Worm (Caenorhabditis elegans) whole organism, L4/young adult: ENCODE data around the gene F36H9.10.

ENCODE experiments used
- W03F9.2 ChIP-seq: fragments of 150-350 bp; optimal IDR thresholded peaks from 2 replicates; lab custom pipeline; 2014; ENCODE audit warnings: missing biosample characterization, missing genetic modification characterization
- dao-5 ChIP-seq: sonication (generic microtip); optimal IDR thresholded peaks from 2 replicates; lab custom pipeline; 2016; ENCODE audit warnings: missing genotype, missing genetic modification characterization, moderate library complexity, missing compliant biosample characterization
- him-1 ChIP-seq: sonication (generic microtip); optimal IDR thresholded peaks from 2 replicates; lab custom pipeline; 2016; ENCODE audit warnings: missing genotype, missing genetic modification reagents, missing genetic modification characterization, missing compliant biosample characterization

Gene F36H9.10

ce11 chrV:1797900-1798299 lies at the start of gene F36H9.10:
Gene F36H9.10, plus strand, starts transcription at chrV:1798200.
- TF ChIP-seq him-1, result no peak
- no peak for TF ChIP-seq dao-5 (tag; lab: Kevin White, UChicago)
- TF ChIP-seq W03F9.2 (tag; lab: Kevin White, UChicago), result no peak

ce11 chrV:1749053-1749452 lies 48.9 kb upstream of the F36H9.10 start, which contains the start of gene ZK697.8:
Gene ZK697.8, minus strand, starts transcription at chrV:1749153.
- TF ChIP-seq W03F9.2 (tag; lab: Kevin White, UChicago), result no peak
- TF ChIP-seq him-1, result no peak

- no peak for TF ChIP-seq dao-5 (tag; lab: Kevin White, UChicago)
- no peak for TF ChIP-seq him-1
- TF ChIP-seq W03F9.2 (tag; lab: Kevin White, UChicago), result no peak
Measured at ce11 chrV:1751449-1751848, 46.6 kb upstream of the F36H9.10 start, which contains the start of gene srh-199. Gene srh-199, minus strand, starts transcription at chrV:1751549.

- TF ChIP-seq him-1 (no peak), W03F9.2 (tag; lab: Kevin White, UChicago) (no peak), dao-5 (tag; lab: Kevin White, UChicago) (no peak)
Measured at ce11 chrV:1752496-1752895, 45.5 kb upstream of the F36H9.10 start, which contains the start of gene ZK697.1. Gene ZK697.1, plus strand, starts transcription at chrV:1752796.

- no peak for TF ChIP-seq dao-5 (tag; lab: Kevin White, UChicago)
- TF ChIP-seq him-1, result no peak
- no peak for TF ChIP-seq W03F9.2 (tag; lab: Kevin White, UChicago)
Measured at ce11 chrV:1755589-1755988, 42.4 kb upstream of the F36H9.10 start, which contains the start of gene ZK697.14. Gene ZK697.14, minus strand, starts transcription at chrV:1755689.

- TF ChIP-seq dao-5 (tag; lab: Kevin White, UChicago) (no peak), W03F9.2 (tag; lab: Kevin White, UChicago) (no peak), him-1 (no peak)
Measured at ce11 chrV:1756099-1756498, 41.9 kb upstream of the F36H9.10 start.

- TF ChIP-seq him-1 (no peak), W03F9.2 (tag; lab: Kevin White, UChicago) (no peak), dao-5 (tag; lab: Kevin White, UChicago) (no peak)
Measured at ce11 chrV:1756856-1757255, 41.1 kb upstream of the F36H9.10 start, which contains the start of gene clec-204. Gene clec-204, plus strand, starts transcription at chrV:1757156.

- TF ChIP-seq him-1, result no peak
- no peak for TF ChIP-seq W03F9.2 (tag; lab: Kevin White, UChicago)
- TF ChIP-seq dao-5 (tag; lab: Kevin White, UChicago), result no peak
Measured at ce11 chrV:1760682-1761081, 37.3 kb upstream of the F36H9.10 start, which contains the start of gene clec-205. Gene clec-205, plus strand, starts transcription at chrV:1760893.

ce11 chrV:1767427-1767826 lies 30.6 kb upstream of the F36H9.10 start:
- TF ChIP-seq dao-5 (tag; lab: Kevin White, UChicago), result no peak
- no peak for TF ChIP-seq W03F9.2 (tag; lab: Kevin White, UChicago)
- no peak for TF ChIP-seq him-1

- TF ChIP-seq dao-5 (tag; lab: Kevin White, UChicago) (no peak), W03F9.2 (tag; lab: Kevin White, UChicago) (no peak), him-1 (no peak)
Measured at ce11 chrV:1771727-1772126, 26.3 kb upstream of the F36H9.10 start, which contains the start of gene dhs-13. Gene dhs-13, minus strand, starts transcription at chrV:1771734.

- TF ChIP-seq dao-5 (tag; lab: Kevin White, UChicago) (no peak), W03F9.2 (tag; lab: Kevin White, UChicago) (no peak), him-1 (no peak)
Measured at ce11 chrV:1773120-1773519, 24.9 kb upstream of the F36H9.10 start.

ce11 chrV:1774874-1775589 lies 23.0 kb upstream of the F36H9.10 start, which contains the start of gene F36H9.7:
Gene F36H9.7, minus strand, starts transcription at chrV:1774924.
- TF ChIP-seq dao-5 (tag; lab: Kevin White, UChicago), result no peak
- no peak for TF ChIP-seq him-1
- no peak for TF ChIP-seq W03F9.2 (tag; lab: Kevin White, UChicago)

- TF ChIP-seq him-1 (no peak), dao-5 (tag; lab: Kevin White, UChicago) (no peak), W03F9.2 (tag; lab: Kevin White, UChicago) (no peak)
Measured at ce11 chrV:1779136-1779535, 18.9 kb upstream of the F36H9.10 start, which contains the start of gene F36H9.4. Gene F36H9.4, minus strand, starts transcription at chrV:1779236.

- no peak for TF ChIP-seq W03F9.2 (tag; lab: Kevin White, UChicago)
- no peak for TF ChIP-seq him-1
- no peak for TF ChIP-seq dao-5 (tag; lab: Kevin White, UChicago)
Measured at ce11 chrV:1779994-1780393, 18.0 kb upstream of the F36H9.10 start.
